Worm (Caenorhabditis elegans): Measurements from ENCODE around the gene F25B5.6.

DNA sequence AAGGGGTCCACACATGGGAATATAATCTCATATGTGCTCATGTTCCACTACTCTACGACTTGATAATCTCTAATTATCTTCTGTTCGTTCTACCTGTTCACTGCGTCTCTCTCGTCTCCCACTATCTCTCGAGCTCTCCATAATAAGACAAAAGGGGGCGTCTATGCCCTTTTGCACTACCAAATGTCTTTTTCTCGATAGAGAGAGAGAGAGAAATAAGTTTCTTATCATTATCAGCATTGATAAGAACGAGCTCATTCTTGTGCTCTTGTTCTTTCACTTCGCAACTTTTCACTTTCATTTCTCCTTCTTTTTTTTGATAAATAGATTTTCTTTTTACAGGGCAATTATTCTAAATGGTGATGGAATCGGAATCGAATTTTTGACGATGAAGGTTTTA lies 32.6 kb downstream of the F25B5.6 start:
- TF ChIP-seq egl-27 (tag; optimal IDR thresholded peaks at IDR 0.05) (no peak), R02D3.7 (tag; optimal IDR thresholded peaks at IDR 0.05) (no peak), unc-62 (GFP tag; optimal IDR thresholded peaks at IDR 0.05) (no peak), ceh-82 (tag; optimal IDR thresholded peaks at IDR 0.05) (no peak), nhr-237 (tag; optimal IDR thresholded peaks at IDR 0.05) (no peak), elt-3 (tag; optimal IDR thresholded peaks at IDR 0.05) (no peak)

Measured in whole organism, L3 larva.